Worm (Caenorhabditis elegans): ENCODE results near the gene F17C11.11.
A peak's percentile ranks its signal among the peaks of the same experiment; 100 is the strongest.

The F17C11.11 gene

DNA sequence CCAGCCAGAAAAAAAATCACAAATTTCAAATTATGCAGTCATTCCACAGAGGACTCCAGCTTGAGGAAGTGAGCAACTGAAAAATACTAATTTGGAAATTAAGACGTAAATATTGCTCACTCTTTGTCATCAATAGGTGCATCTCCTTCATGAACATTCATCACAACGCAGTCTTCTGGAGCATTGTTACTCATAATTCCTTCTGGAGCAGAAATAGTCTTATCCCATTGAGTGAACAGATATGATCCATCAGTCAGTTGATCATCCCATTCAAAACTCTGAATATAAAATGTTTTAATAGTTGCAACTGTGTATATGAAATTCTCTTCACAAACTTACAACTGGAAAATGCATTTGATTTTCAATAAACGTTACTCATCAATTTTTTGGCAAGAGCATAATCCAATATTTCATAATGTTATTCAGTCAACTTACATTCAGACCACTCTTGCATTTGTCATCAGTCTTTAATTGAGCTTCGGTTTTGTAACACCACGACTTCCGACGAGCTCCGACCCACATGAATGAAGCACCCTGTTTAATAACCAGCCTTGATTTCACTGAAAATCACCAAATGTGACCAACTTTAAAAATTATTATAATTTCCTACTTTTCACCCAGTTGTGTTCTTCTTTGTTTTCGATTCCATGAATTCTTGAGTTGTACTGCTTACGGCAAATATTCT lies 15.0 kb upstream of the F17C11.11 start (continued):
- TF ChIP-seq somi-1 (GFP tag; optimal IDR thresholded peaks at IDR 0.05) (peak; percentile 76), madf-3 (GFP tag; IDR thresholded peaks at IDR 0.05) (peak; percentile 56; the same call in 1 of the 2 replicates), ama-1 (optimal IDR thresholded peaks at IDR 0.05) (peak; percentile 79), ama-1 (GFP tag; optimal IDR thresholded peaks at IDR 0.05) (peak in 1 of 2 experiments; percentile 33), dpff-1 (tag; optimal IDR thresholded peaks at IDR 0.05) (no peak), mcd-1 (GFP tag; IDR thresholded peaks at IDR 0.05) (0 out of 2 replicates have a peak, but pooled peaks have one; percentile 10), hmg-1.2 (GFP tag; IDR thresholded peaks at IDR 0.05) (no peak), madf-6 (GFP tag; IDR thresholded peaks at IDR 0.05) (peak; percentile 28; the same call in 1 of the 2 replicates), ceh-40 (GFP tag; IDR thresholded peaks at IDR 0.05) (no peak), hlh-26 (GFP tag; conservative IDR thresholded peaks at IDR 0.05) (no peak), ztf-18 (tag; optimal IDR thresholded peaks at IDR 0.05) (no peak), mel-28 (tag; optimal IDR thresholded peaks at IDR 0.05; ENCODE audit: borderline replicate concordance) (no peak), zfh-2 (GFP tag; conservative IDR thresholded peaks at IDR 0.05) (no peak), attf-3 (GFP tag; conservative IDR thresholded peaks at IDR 0.05) (no peak), C06A6.2 (GFP tag; conservative IDR thresholded peaks at IDR 0.05) (no peak; the same call in none of the 2 replicates), unc-130 (GFP tag; optimal IDR thresholded peaks at IDR 0.05) (no peak), nhr-90 (tag; optimal IDR thresholded peaks at IDR 0.05) (peak; percentile 30), F55B11.4 (tag; optimal IDR thresholded peaks at IDR 0.05; ENCODE audit: borderline replicate concordance, insufficient read depth) (no peak), ceh-91 (GFP tag; IDR thresholded peaks at IDR 0.05) (no peak), ets-4 (GFP tag; optimal IDR thresholded peaks at IDR 0.05) (no peak), die-1 (tag; optimal IDR thresholded peaks at IDR 0.05) (no peak), dox-1 (GFP tag; IDR thresholded peaks at IDR 0.05) (peak; percentile 45; the same call in 1 of the 2 replicates), bed-2 (GFP tag; IDR thresholded peaks at IDR 0.05) (no peak)

DNA sequence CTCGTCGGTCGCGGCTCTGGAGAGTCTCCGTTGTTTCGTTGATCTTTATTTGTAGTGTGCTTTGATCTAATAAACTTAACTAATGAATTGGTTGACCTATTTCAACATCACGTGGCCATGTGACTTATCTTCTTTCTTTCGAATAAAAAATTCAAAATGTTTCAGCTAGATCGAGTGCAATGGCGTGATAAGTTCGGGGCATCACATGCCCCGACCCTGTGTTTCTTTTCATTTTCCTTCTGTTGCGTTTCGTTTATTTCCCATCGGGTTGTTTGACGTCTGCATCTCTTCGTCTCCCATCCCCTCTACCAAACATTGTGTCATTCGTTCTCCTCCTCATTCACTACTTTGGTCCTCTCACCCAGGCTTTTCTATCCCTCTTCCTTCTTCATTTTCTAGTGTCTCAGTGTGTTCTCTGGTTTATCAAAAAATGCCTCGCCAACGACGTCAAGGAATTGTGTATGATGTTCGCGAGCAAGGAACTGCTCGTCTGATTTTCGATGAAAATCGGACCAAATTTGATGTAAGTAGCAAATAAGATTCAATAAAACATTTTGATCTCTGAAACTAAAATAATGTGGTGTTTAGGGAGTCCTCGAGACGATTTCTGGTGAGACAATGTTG lies 13.2 kb upstream of the F17C11.11 start, which contains the start of gene F17C11.4:
Gene F17C11.4, plus strand, starts transcription at position 206 of the 624 bp plus-strand sequence.
- TF ChIP-seq lir-1 (GFP tag; conservative IDR thresholded peaks at IDR 0.05) (no peak; the same call in 1 of the 2 replicates), atf-7 (tag; optimal IDR thresholded peaks at IDR 0.05) (peak; percentile 62), ceh-100 (GFP tag; IDR thresholded peaks at IDR 0.05) (no peak), ama-1 (optimal IDR thresholded peaks at IDR 0.05) (peak; percentile 67), ama-1 (GFP tag; optimal IDR thresholded peaks at IDR 0.05) (no peak), cebp-1 (GFP tag; IDR thresholded peaks at IDR 0.05) (peak; percentile 77), cebp-1 (tag; optimal IDR thresholded peaks at IDR 0.05) (peak; percentile 91), madf-6 (GFP tag; IDR thresholded peaks at IDR 0.05) (0 out of 2 replicates have a peak, but pooled peaks have one; percentile 13), rcor-1 (GFP tag; IDR thresholded peaks at IDR 0.05) (0 out of 2 replicates have a peak, but pooled peaks have one; percentile 10), ztf-6 (GFP tag; IDR thresholded peaks at IDR 0.05) (no peak), lin-40 (tag; optimal IDR thresholded peaks at IDR 0.05) (peak; percentile 67), ekl-4 (GFP tag; IDR thresholded peaks at IDR 0.05) (peak; percentile 40; the same call in 1 of the 2 replicates), somi-1 (GFP tag; optimal IDR thresholded peaks at IDR 0.05) (peak; percentile 85), lin-26 (GFP tag; IDR thresholded peaks at IDR 0.05) (peak; percentile 66; the same call in 1 of the 2 replicates), unc-62 (GFP tag; optimal IDR thresholded peaks at IDR 0.05) (peak; percentile 41), hrde-1 (tag; optimal IDR thresholded peaks at IDR 0.05; ENCODE audit: borderline replicate concordance) (no peak), snpc-4 (GFP tag; optimal IDR thresholded peaks at IDR 0.05) (no peak), snpc-4 (tag; optimal IDR thresholded peaks at IDR 0.05) (peak in 2 of 4 experiments; percentile 33 to 40), nfyb-1 (GFP tag; IDR thresholded peaks at IDR 0.05) (no peak), snpc-1.3 (tag; optimal IDR thresholded peaks at IDR 0.05; ENCODE audit: insufficient read depth) (no peak), Y79H2A.3 (GFP tag; conservative IDR thresholded peaks at IDR 0.05) (no peak), F57C9.4 (tag; optimal IDR thresholded peaks at IDR 0.05) (peak; percentile 20), dox-1 (GFP tag; IDR thresholded peaks at IDR 0.05) (no peak), hmg-1.2 (GFP tag; IDR thresholded peaks at IDR 0.05) (peak; percentile 53; the same call in 1 of the 2 replicates), ceh-40 (GFP tag; IDR thresholded peaks at IDR 0.05) (no peak), ztf-28 (GFP tag; IDR thresholded peaks at IDR 0.05) (no peak), lin-54 (GFP tag; optimal IDR thresholded peaks at IDR 0.05) (peak; percentile 20), nhr-90 (tag; optimal IDR thresholded peaks at IDR 0.05) (peak; percentile 29), tbp1 (GFP tag; optimal IDR thresholded peaks at IDR 0.05) (peak; percentile 50), madf-10 (tag; optimal IDR thresholded peaks at IDR 0.05) (peak; percentile 64)

All from whole organism, young adult.